Worm (Caenorhabditis elegans) whole organism, late embryonic: Measurements from ENCODE around the gene hdl-2.

Source experiments
- C38D4.7 ChIP-seq: fragments of 200-800 bp; sonication (Bioruptor generic); optimal IDR thresholded peaks from 2 replicates; lab custom pipeline; 2018; ENCODE audit warnings: mild to moderate bottlenecking, missing genetic modification characterization, moderate library complexity, missing compliant biosample characterization
- K09A11.1 ChIP-seq: sonication (generic microtip); optimal IDR thresholded peaks from 2 replicates; lab custom pipeline; 2017; ENCODE audit warnings: antibody characterized with exemption, mild to moderate bottlenecking, missing genetic modification characterization, missing compliant biosample characterization; ENCODE audit not compliant: insufficient read depth
- Y22D7AL.16 ChIP-seq: sonication (generic microtip); optimal IDR thresholded peaks from 2 replicates; lab custom pipeline; 2016; ENCODE audit warnings: missing genetic modification characterization, missing compliant biosample characterization
- ahr-1 ChIP-seq: sonication (generic microtip); optimal IDR thresholded peaks from 2 replicates; lab custom pipeline; 2016; ENCODE audit warnings: missing genetic modification characterization, missing compliant biosample characterization
- ceh-19 ChIP-seq: fragments of 200-800 bp; sonication (Bioruptor generic); optimal IDR thresholded peaks from 2 replicates; lab custom pipeline; 2018; ENCODE audit warnings: mild to moderate bottlenecking, missing genetic modification characterization, missing compliant biosample characterization
- ceh-2 ChIP-seq: sonication (generic microtip); optimal IDR thresholded peaks from 2 replicates; lab custom pipeline; 2016; ENCODE audit warnings: missing genotype, missing genetic modification characterization, missing compliant biosample characterization
- ceh-31 ChIP-seq: sonication (generic microtip); optimal IDR thresholded peaks from 2 replicates; lab custom pipeline; 2016; ENCODE audit warnings: missing genetic modification characterization, missing compliant biosample characterization
- ceh-48 ChIP-seq: sonication (generic microtip); optimal IDR thresholded peaks from 2 replicates; lab custom pipeline; 2016; ENCODE audit warnings: missing genetic modification characterization, inconsistent platforms, missing compliant biosample characterization
- ceh-6 ChIP-seq: fragments of 200-800 bp; sonication (Bioruptor generic); optimal IDR thresholded peaks from 2 replicates; lab custom pipeline; 2018; ENCODE audit warnings: mild to moderate bottlenecking, missing genetic modification characterization, missing compliant biosample characterization
- ceh-9 ChIP-seq: sonication (generic microtip); optimal IDR thresholded peaks from 2 replicates; lab custom pipeline; 2016; ENCODE audit warnings: mild to moderate bottlenecking, missing genetic modification characterization, inconsistent platforms, missing compliant biosample characterization
- che-1 ChIP-seq: sonication (generic microtip); optimal IDR thresholded peaks from 2 replicates; lab custom pipeline; 2016; ENCODE audit warnings: mild to moderate bottlenecking, missing genetic modification characterization, missing compliant biosample characterization
- dve-1 ChIP-seq: sonication (generic microtip); optimal IDR thresholded peaks from 2 replicates; lab custom pipeline; 2017; ENCODE audit warnings: antibody characterized with exemption, mild to moderate bottlenecking, missing genetic modification characterization, missing compliant biosample characterization
- elt-4 ChIP-seq: sonication (generic microtip); optimal IDR thresholded peaks from 2 replicates; lab custom pipeline; 2016; ENCODE audit warnings: missing genetic modification characterization, missing compliant biosample characterization
- ets-4 ChIP-seq: sonication (generic microtip); optimal IDR thresholded peaks from 2 replicates; lab custom pipeline; 2016; ENCODE audit warnings: missing genetic modification characterization, missing compliant biosample characterization
- eyg-1 ChIP-seq: sonication (generic microtip); optimal IDR thresholded peaks from 2 replicates; lab custom pipeline; 2016; ENCODE audit warnings: missing genotype, missing genetic modification characterization, missing compliant biosample characterization
- fkh-10 ChIP-seq: fragments of 150-350 bp; optimal IDR thresholded peaks from 2 replicates; lab custom pipeline; 2014; ENCODE audit warnings: missing biosample characterization, missing genetic modification reagents, missing genetic modification characterization
- fkh-6 ChIP-seq: sonication (generic microtip); optimal IDR thresholded peaks from 2 replicates; lab custom pipeline; 2016; ENCODE audit warnings: missing genetic modification characterization, missing compliant biosample characterization
- gmeb-2 ChIP-seq: sonication (generic microtip); optimal IDR thresholded peaks from 2 replicates; lab custom pipeline; 2016; ENCODE audit warnings: missing genetic modification characterization, inconsistent platforms, missing compliant biosample characterization
- hlh-13 ChIP-seq: fragments of 200-800 bp; sonication (Bioruptor generic); optimal IDR thresholded peaks from 2 replicates; lab custom pipeline; 2018; ENCODE audit warnings: mild to moderate bottlenecking, missing genetic modification characterization, missing compliant biosample characterization
- hlh-30 ChIP-seq: sonication (generic microtip); optimal IDR thresholded peaks from 2 replicates; lab custom pipeline; 2017; ENCODE audit warnings: antibody characterized with exemption, missing genetic modification characterization, missing compliant biosample characterization; ENCODE audit not compliant: insufficient read depth
- lim-6 ChIP-seq: sonication (generic microtip); optimal IDR thresholded peaks from 2 replicates; lab custom pipeline; 2016; ENCODE audit warnings: missing genetic modification characterization, missing compliant biosample characterization
- lin-11 ChIP-seq: fragments of 200-800 bp; sonication (Bioruptor generic); optimal IDR thresholded peaks from 2 replicates; lab custom pipeline; 2018; ENCODE audit warnings: mild to moderate bottlenecking, missing genetic modification characterization, missing compliant biosample characterization
- madf-2 ChIP-seq: sonication (generic microtip); optimal IDR thresholded peaks from 2 replicates; lab custom pipeline; 2017; ENCODE audit warnings: missing genetic modification characterization, missing compliant biosample characterization
- mec-3 ChIP-seq: sonication (generic microtip); optimal IDR thresholded peaks from 2 replicates; lab custom pipeline; 2016; ENCODE audit warnings: borderline replicate concordance, missing genetic modification characterization, missing compliant biosample characterization
- nhr-11 ChIP-seq: fragments of 150-350 bp; optimal IDR thresholded peaks from 2 replicates; lab custom pipeline; 2014; ENCODE audit warnings: missing biosample characterization, missing genetic modification characterization
- nhr-232 ChIP-seq: sonication (generic microtip); optimal IDR thresholded peaks from 2 replicates; lab custom pipeline; 2016; ENCODE audit warnings: missing genetic modification characterization, missing compliant biosample characterization
- npax-4 ChIP-seq: sonication (generic microtip); optimal IDR thresholded peaks from 2 replicates; lab custom pipeline; 2016; ENCODE audit warnings: missing genetic modification characterization, missing compliant biosample characterization
- odd-2 ChIP-seq: sonication (generic microtip); optimal IDR thresholded peaks from 2 replicates; lab custom pipeline; 2017; ENCODE audit warnings: antibody characterized with exemption, mild to moderate bottlenecking, missing genetic modification characterization, missing compliant biosample characterization
- pax-1 ChIP-seq: fragments of 150-350 bp; optimal IDR thresholded peaks from 2 replicates; lab custom pipeline; 2014; ENCODE audit warnings: missing biosample characterization, missing genetic modification characterization
- pha-2 ChIP-seq: sonication (generic microtip); optimal IDR thresholded peaks from 2 replicates; lab custom pipeline; 2017; ENCODE audit warnings: mild to moderate bottlenecking, missing genetic modification characterization, missing compliant biosample characterization
- pqm-1 ChIP-seq: sonication (generic microtip); optimal IDR thresholded peaks from 2 replicates; lab custom pipeline; 2016; ENCODE audit warnings: missing genetic modification characterization, missing compliant biosample characterization
- pros-1 ChIP-seq: fragments of 150-350 bp; optimal IDR thresholded peaks from 2 replicates; lab custom pipeline; 2014; ENCODE audit warnings: missing biosample characterization, missing genetic modification reagents, missing genetic modification characterization
- rnt-1 ChIP-seq: sonication (generic microtip); optimal IDR thresholded peaks from 2 replicates; lab custom pipeline; 2016; ENCODE audit warnings: missing genetic modification characterization, missing compliant biosample characterization
- sox-2 ChIP-seq: fragments of 200-800 bp; sonication (Bioruptor generic); IDR thresholded peaks from 2 replicates; pipeline ENCODE4 v1.3.6; 2022; ENCODE audit warnings: missing genetic modification reagents, missing genetic modification characterization, missing compliant biosample characterization
- syd-9 ChIP-seq: sonication (generic microtip); optimal IDR thresholded peaks from 2 replicates; lab custom pipeline; 2016; ENCODE audit warnings: mild to moderate bottlenecking, missing genetic modification characterization, moderate library complexity, missing compliant biosample characterization
- tbx-2 ChIP-seq: sonication (generic microtip); optimal IDR thresholded peaks from 2 replicates; lab custom pipeline; 2016; ENCODE audit warnings: missing genetic modification characterization, missing compliant biosample characterization
- tbx-7 ChIP-seq: sonication (generic microtip); optimal IDR thresholded peaks from 2 replicates; lab custom pipeline; 2016; ENCODE audit warnings: missing genotype, missing genetic modification characterization, missing compliant biosample characterization
- unc-55 ChIP-seq: sonication (generic microtip); optimal IDR thresholded peaks from 2 replicates; lab custom pipeline; 2017; ENCODE audit warnings: missing biosample characterization, missing genetic modification reagents, missing genetic modification characterization
- zip-5 ChIP-seq: sonication (generic microtip); optimal IDR thresholded peaks from 2 replicates; lab custom pipeline; 2016; ENCODE audit warnings: missing genetic modification characterization, missing compliant biosample characterization

The hdl-2 gene

DNA sequence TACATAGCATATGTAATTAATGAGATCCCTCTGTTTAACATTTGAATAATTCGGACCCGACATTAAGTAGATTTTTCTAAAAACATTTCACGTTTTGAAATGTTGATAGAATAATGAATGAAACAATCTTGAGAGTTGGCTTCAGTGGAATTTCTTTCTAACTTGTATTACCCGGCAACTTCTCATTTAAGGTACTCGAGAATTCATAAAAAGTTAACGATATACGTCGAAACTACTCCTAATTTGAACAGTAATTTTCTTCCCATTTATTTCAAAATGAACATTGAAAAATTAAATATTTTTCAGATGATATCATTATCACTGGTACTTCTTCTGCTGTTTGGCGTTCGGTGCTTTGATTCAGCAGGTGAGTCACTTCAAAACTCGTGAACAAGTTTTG, 32.8 kb downstream of the hdl-2 start, which contains the start of gene C27B7.7:
Gene C27B7.7 (plus strand): TSS at position 301 of the 400 bp plus-strand sequence.
- TF ChIP-seq ets-4 (tag; lab: Kevin White, UChicago), result no peak
- no peak for TF ChIP-seq mec-3 (tag; lab: Kevin White, UChicago)
- no peak for TF ChIP-seq pax-1 (tag; lab: Kevin White, UChicago)
- no peak for TF ChIP-seq nhr-11 (tag; lab: Kevin White, UChicago)
- no peak for TF ChIP-seq ahr-1 (tag; lab: Kevin White, UChicago)
- TF ChIP-seq tbx-7 (tag; lab: Kevin White, UChicago), result no peak
- TF ChIP-seq ceh-19 (GFP tag; lab: Kevin White, UChicago), result no peak
- TF ChIP-seq eyg-1 (tag; lab: Kevin White, UChicago), result no peak
- no peak for TF ChIP-seq syd-9 (tag; lab: Kevin White, UChicago)
- no peak for TF ChIP-seq Y22D7AL.16 (tag; lab: Kevin White, UChicago)
- TF ChIP-seq dve-1 (tag; lab: Kevin White, UChicago), result no peak
- no peak for TF ChIP-seq lim-6
- TF ChIP-seq elt-4 (tag; lab: Kevin White, UChicago), result no peak
- no peak for TF ChIP-seq zip-5 (tag; lab: Kevin White, UChicago)
- TF ChIP-seq, all 69 proteins: peak for 0

DNA sequence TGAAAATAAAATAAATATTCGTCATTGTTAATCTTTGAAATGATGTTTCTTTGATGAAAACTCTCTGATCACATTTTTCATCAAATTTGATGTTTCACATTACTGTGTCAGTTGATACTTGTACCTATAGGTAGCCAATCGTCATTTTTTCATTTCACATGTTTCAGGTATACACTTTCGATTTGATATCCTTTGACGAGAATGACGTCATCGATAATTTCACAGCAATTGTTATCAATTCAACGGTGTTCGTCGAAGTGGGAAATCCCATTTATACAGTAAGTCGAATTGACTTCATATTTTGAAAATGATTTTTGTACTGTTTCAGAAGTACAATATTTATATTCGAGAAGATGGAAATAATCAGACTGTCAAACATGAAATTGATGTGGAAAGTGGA, 40.2 kb downstream of the hdl-2 start:
- TF ChIP-seq gmeb-2 (no peak), rnt-1 (tag; lab: Kevin White, UChicago) (no peak), ceh-6 (no peak), hlh-30 (no peak), unc-55 (no peak), ceh-31 (tag; lab: Kevin White, UChicago) (no peak), Y22D7AL.16 (tag; lab: Kevin White, UChicago) (no peak), pqm-1 (tag; lab: Kevin White, UChicago) (no peak), lin-11 (tag; lab: Kevin White, UChicago) (no peak), ceh-9 (tag; lab: Kevin White, UChicago) (no peak)

DNA sequence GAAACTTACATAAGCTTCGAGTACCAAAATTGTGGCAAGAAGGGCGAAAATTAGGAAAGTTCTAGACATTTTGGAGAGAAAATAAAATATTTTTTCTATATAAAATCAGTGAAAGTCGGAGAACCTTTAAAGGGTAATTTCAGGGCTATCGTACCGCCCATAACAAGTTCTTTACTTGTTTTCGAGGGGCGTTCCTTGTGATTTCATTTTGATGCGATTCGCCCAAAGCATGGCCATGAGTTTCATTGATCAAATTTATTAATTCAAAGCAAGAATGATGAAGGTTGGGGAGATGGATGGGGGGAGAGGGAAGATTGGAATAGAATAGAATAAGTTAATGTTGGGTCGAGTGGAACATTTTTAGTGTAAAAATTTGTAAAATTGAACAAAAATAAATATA, 42.1 kb downstream of the hdl-2 start, which contains the start of gene C27B7.9:
Gene C27B7.9 (minus strand): TSS at position 101 of the 400 bp plus-strand sequence.
- no peak for TF ChIP-seq pha-2
- no peak for TF ChIP-seq odd-2 (tag; lab: Kevin White, UChicago)
- TF ChIP-seq fkh-10 (GFP tag; lab: Kevin White, UChicago), result no peak
- TF ChIP-seq hlh-13, result no peak
- no peak for TF ChIP-seq madf-2 (tag; lab: Kevin White, UChicago)
- no peak for TF ChIP-seq C38D4.7 (GFP tag; lab: Kevin White, UChicago)
- TF ChIP-seq ahr-1 (tag; lab: Kevin White, UChicago), result no peak
- no peak for TF ChIP-seq ceh-2 (tag; lab: Kevin White, UChicago)
- no peak for TF ChIP-seq npax-4
- TF ChIP-seq pros-1, result no peak
- no peak for TF ChIP-seq K09A11.1 (tag; lab: Kevin White, UChicago)
- no peak for TF ChIP-seq ceh-19 (GFP tag; lab: Kevin White, UChicago)
- TF ChIP-seq mec-3 (tag; lab: Kevin White, UChicago), result no peak
- TF ChIP-seq hlh-30, result no peak
- no peak for TF ChIP-seq syd-9 (tag; lab: Kevin White, UChicago)
- TF ChIP-seq, all 69 proteins: peak for 0

DNA sequence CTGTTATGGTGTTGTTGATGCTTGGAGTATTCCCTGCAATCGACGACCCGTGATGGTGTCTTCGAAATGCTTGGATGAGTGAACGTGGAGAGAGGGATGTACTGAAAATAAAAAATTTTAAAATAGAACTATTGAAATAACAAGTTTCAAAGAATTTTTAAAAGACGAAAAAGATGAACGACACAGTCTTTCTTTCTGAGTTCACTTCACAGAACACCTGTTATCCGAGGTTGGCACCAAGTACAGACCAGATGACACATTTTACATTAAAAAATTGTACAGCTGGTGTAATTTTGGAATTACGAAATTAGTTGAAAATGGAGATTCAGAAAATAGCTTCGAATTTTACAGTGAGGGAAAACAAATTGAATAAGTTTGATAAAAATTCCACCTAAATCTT, 44.8 kb downstream of the hdl-2 start, which contains the start of gene rap-1:
Gene rap-1 (minus strand): TSS at position 101 of the 400 bp plus-strand sequence.
- no peak for TF ChIP-seq fkh-6 (tag; lab: Kevin White, UChicago)
- TF ChIP-seq pros-1, result no peak
- no peak for TF ChIP-seq sox-2
- TF ChIP-seq rnt-1 (tag; lab: Kevin White, UChicago), result no peak
- TF ChIP-seq che-1, result no peak
- TF ChIP-seq ets-4 (tag; lab: Kevin White, UChicago), result no peak
- TF ChIP-seq nhr-232 (tag; lab: Kevin White, UChicago), result no peak
- no peak for TF ChIP-seq ceh-48 (tag; lab: Kevin White, UChicago)
- no peak for TF ChIP-seq tbx-2 (tag; lab: Kevin White, UChicago)
- no peak for TF ChIP-seq tbx-7 (tag; lab: Kevin White, UChicago)
